Fruit fly (Drosophila melanogaster) whole organism, embryonic: ENCODE data around the gene Idgf3.
A peak's percentile ranks its signal among the peaks of the same experiment; 100 is the strongest.

Experiments used
- ATbp ChIP-seq: fragments of 200-800 bp; sonication (Bioruptor generic); optimal IDR thresholded peaks from 2 replicates; lab custom pipeline; 2017; ENCODE audit warnings: missing biosample characterization, mild to moderate bottlenecking, missing genetic modification characterization, missing genetic modification reagents
- Awh ChIP-seq: fragments of 200-800 bp; sonication (Bioruptor generic); IDR thresholded peaks from 2 replicates; pipeline ENCODE4, ENCODE4 v1.3.6; 2022; ENCODE audit warnings: missing biosample characterization, missing genetic modification characterization
- B-H1 ChIP-seq: fragments of 200-800 bp; sonication (Bioruptor generic); IDR thresholded peaks from 3 replicates; pipeline ENCODE4 v1.3.6; 2022; ENCODE audit warnings: missing biosample characterization, missing genetic modification characterization
- Bdp1 ChIP-seq: fragments of 200-800 bp; sonication (Bioruptor generic); optimal IDR thresholded peaks from 3 replicates; lab custom pipeline; 2016; ENCODE audit warnings: missing biosample characterization, missing genetic modification characterization
- CG10209 ChIP-seq: fragments of 200-800 bp; sonication (Bioruptor generic); optimal IDR thresholded peaks from 3 replicates; lab custom pipeline; 2017; ENCODE audit warnings: missing biosample characterization, mild to moderate bottlenecking, missing genetic modification characterization, missing genetic modification reagents
- CG1024 ChIP-seq: fragments of 200-800 bp; sonication (Bioruptor generic); IDR thresholded peaks from 2 replicates; pipeline ENCODE4 v1.3.6; 2022; ENCODE audit warnings: missing biosample characterization, missing genetic modification characterization
- CG11398 ChIP-seq: fragments of 200-800 bp; sonication (Bioruptor generic); optimal IDR thresholded peaks from 2 replicates; lab custom pipeline; 2016; ENCODE audit warnings: missing biosample characterization, missing genetic modification characterization
- CG11456 ChIP-seq: fragments of 200-800 bp; sonication (Bioruptor generic); IDR thresholded peaks from 3 replicates; pipeline ENCODE4 v1.3.6; 2022; ENCODE audit warnings: missing biosample characterization, missing genetic modification characterization
- CG11504 ChIP-seq: fragments of 200-800 bp; sonication (Bioruptor generic); optimal IDR thresholded peaks from 3 replicates; lab custom pipeline; 2019; ENCODE audit warnings: missing biosample characterization, mild to moderate bottlenecking, missing genetic modification characterization, moderate library complexity
- CG14667 ChIP-seq: fragments of 200-800 bp; sonication (Bioruptor generic); IDR thresholded peaks from 2 replicates; pipeline ENCODE4 v1.3.6; 2022; ENCODE audit warnings: missing biosample characterization, missing genetic modification characterization
- CG2129 ChIP-seq: fragments of 200-800 bp; sonication (Bioruptor generic); IDR thresholded peaks from 2 replicates; pipeline ENCODE4 v1.3.6; 2022; ENCODE audit warnings: missing biosample characterization, missing genetic modification characterization; ENCODE audit not compliant: partially characterized antibody
- CG2199 ChIP-seq: fragments of 200-800 bp; sonication (Bioruptor generic); IDR thresholded peaks from 3 replicates; pipeline ENCODE4 v1.3.6; 2022; ENCODE audit warnings: missing biosample characterization, missing genetic modification characterization
- CG33557 ChIP-seq: fragments of 200-800 bp; sonication (Bioruptor generic); optimal IDR thresholded peaks from 2 replicates; lab custom pipeline; 2019; ENCODE audit warnings: missing biosample characterization, mild to moderate bottlenecking, missing genetic modification characterization, moderate library complexity
- CG34224 ChIP-seq: fragments of 200-800 bp; sonication (Bioruptor generic); IDR thresholded peaks from 3 replicates; pipeline ENCODE4 v1.3.6; 2022; ENCODE audit warnings: missing biosample characterization, missing genetic modification characterization; ENCODE audit not compliant: partially characterized antibody
- CG34376 ChIP-seq: fragments of 200-800 bp; sonication (Bioruptor generic); optimal IDR thresholded peaks from 2 replicates; lab custom pipeline; 2018; ENCODE audit warnings: missing biosample characterization, mild to moderate bottlenecking, missing genetic modification characterization
- CG4707 ChIP-seq: fragments of 200-800 bp; sonication (Bioruptor generic); optimal IDR thresholded peaks from 2 replicates; lab custom pipeline; 2018; ENCODE audit warnings: missing biosample characterization, mild to moderate bottlenecking, missing genetic modification characterization, moderate library complexity
- CG5245 ChIP-seq: fragments of 200-800 bp; sonication (Bioruptor generic); optimal IDR thresholded peaks from 3 replicates; lab custom pipeline; 2016; ENCODE audit warnings: missing biosample characterization, missing genetic modification characterization
- CG7987 ChIP-seq: fragments of 200-800 bp; sonication (Bioruptor generic); optimal IDR thresholded peaks from 2 replicates; lab custom pipeline; 2018; ENCODE audit warnings: missing biosample characterization, mild to moderate bottlenecking, missing genetic modification characterization, moderate library complexity
- CG9817 ChIP-seq: fragments of 200-800 bp; sonication (Bioruptor generic); optimal IDR thresholded peaks from 2 replicates; lab custom pipeline; 2018; ENCODE audit warnings: missing biosample characterization, mild to moderate bottlenecking, missing genetic modification characterization, moderate library complexity
- D ChIP-seq, 2 experiments: fragments of 200-800 bp in 1 of 2; fragments of >200 bp in 1 of 2; sonication (Bioruptor generic) in 1 of 2; optimal IDR thresholded peaks; 2 replicates in 1 of 2; 3 replicates in 1 of 2; lab custom pipeline; 2017; ENCODE audit warnings: mild to moderate bottlenecking in 1 of 2, missing biosample characterization in 1 of 2, missing genetic modification characterization in 1 of 2, missing genetic modification reagents in 1 of 2
- Dip2 ChIP-seq: fragments of 200-800 bp; sonication (Bioruptor generic); IDR thresholded peaks from 2 replicates; pipeline ENCODE4 v1.3.6; 2022; ENCODE audit warnings: missing biosample characterization, missing genetic modification characterization
- Ets97D ChIP-seq: fragments of 200-800 bp; sonication (Bioruptor generic); optimal IDR thresholded peaks from 3 replicates; lab custom pipeline; 2016; ENCODE audit warnings: missing biosample characterization, missing genetic modification characterization
- Hmx ChIP-seq: fragments of 200-800 bp; sonication (Bioruptor generic); optimal IDR thresholded peaks from 2 replicates; lab custom pipeline; 2016; ENCODE audit warnings: missing biosample characterization, missing genetic modification characterization
- Jarid2 ChIP-seq: fragments of 200-800 bp; sonication (Bioruptor generic); optimal IDR thresholded peaks from 3 replicates; lab custom pipeline; 2017; ENCODE audit warnings: mild to moderate bottlenecking, missing biosample characterization, missing genetic modification reagents, missing genetic modification characterization
- Pdp1 ChIP-seq, 2 experiments: fragments of 200-800 bp; sonication (Bioruptor generic); optimal IDR thresholded peaks; 3 replicates each; lab custom pipeline; 2016; ENCODE audit warnings: missing biosample characterization in 2 of 2, missing genetic modification characterization in 2 of 2, mild to moderate bottlenecking in 1 of 2, moderate library complexity in 1 of 2
- Sin3A ChIP-seq: fragments of >200 bp; optimal IDR thresholded peaks from 2 replicates; lab custom pipeline; 2018
- ash1 ChIP-seq: fragments of 200-800 bp; sonication (Bioruptor generic); optimal IDR thresholded peaks from 2 replicates; lab custom pipeline; 2018; ENCODE audit warnings: missing biosample characterization, mild to moderate bottlenecking, missing genetic modification characterization
- btn ChIP-seq: fragments of 200-800 bp; sonication (Bioruptor generic); optimal IDR thresholded peaks from 2 replicates; lab custom pipeline; 2016; ENCODE audit warnings: missing biosample characterization, missing genetic modification characterization
- chif ChIP-seq, 2 experiments: fragments of 200-800 bp; sonication (Bioruptor generic); optimal IDR thresholded peaks; 3 replicates each; lab custom pipeline; 2016; ENCODE audit warnings: missing biosample characterization in 2 of 2, missing genetic modification characterization in 2 of 2
- ci ChIP-seq: fragments of 200-800 bp; sonication (Bioruptor generic); IDR thresholded peaks from 3 replicates; pipeline ENCODE4 v1.3.6; 2022; ENCODE audit warnings: missing biosample characterization, missing genetic modification characterization
- croc ChIP-seq: fragments of 200-800 bp; sonication (Bioruptor generic); conservative IDR thresholded peaks from 3 replicates; pipeline ENCODE4 v1.3.6; 2022; ENCODE audit warnings: missing biosample characterization, missing genetic modification characterization
- dan ChIP-seq: fragments of 200-800 bp; sonication (Bioruptor generic); IDR thresholded peaks from 2 replicates; pipeline ENCODE4 v1.3.6; 2022; ENCODE audit warnings: missing biosample characterization, missing genetic modification characterization
- ems ChIP-seq: fragments of 200-800 bp; sonication (Bioruptor generic); optimal IDR thresholded peaks from 3 replicates; lab custom pipeline; 2016; ENCODE audit warnings: missing biosample characterization, missing genetic modification characterization
- eve ChIP-seq, 2 experiments: fragments of >200 bp; optimal IDR thresholded peaks; 2 replicates each; lab custom pipeline; 2017; ENCODE audit warnings: missing biosample characterization in 2 of 2, missing genetic modification characterization in 2 of 2
- ewg ChIP-seq: fragments of 200-800 bp; sonication (Bioruptor generic); optimal IDR thresholded peaks from 3 replicates; lab custom pipeline; 2017; ENCODE audit warnings: mild to moderate bottlenecking, missing biosample characterization, missing genetic modification reagents, missing genetic modification characterization
- fu2 ChIP-seq: fragments of 200-800 bp; sonication (Bioruptor generic); optimal IDR thresholded peaks from 2 replicates; lab custom pipeline; 2016; ENCODE audit warnings: missing biosample characterization, missing genetic modification characterization
- gce ChIP-seq: fragments of 200-800 bp; sonication (Bioruptor generic); IDR thresholded peaks from 3 replicates; pipeline ENCODE4 v1.3.6; 2022; ENCODE audit warnings: missing biosample characterization, missing genetic modification characterization
- gcm2 ChIP-seq: fragments of 200-800 bp; sonication (Bioruptor generic); optimal IDR thresholded peaks from 2 replicates; lab custom pipeline; 2016; ENCODE audit warnings: missing biosample characterization, missing genetic modification characterization
- lilli ChIP-seq: fragments of 200-800 bp; sonication (Bioruptor generic); optimal IDR thresholded peaks from 3 replicates; lab custom pipeline; 2016; ENCODE audit warnings: missing biosample characterization, missing genetic modification characterization
- nom ChIP-seq: fragments of 200-800 bp; sonication (Bioruptor generic); optimal IDR thresholded peaks from 2 replicates; lab custom pipeline; 2017; ENCODE audit warnings: missing biosample characterization, missing genetic modification characterization, mild to moderate bottlenecking, moderate library complexity, missing genetic modification reagents
- pita ChIP-seq: fragments of 200-800 bp; sonication (Bioruptor generic); optimal IDR thresholded peaks from 2 replicates; lab custom pipeline; 2017; ENCODE audit warnings: missing biosample characterization, mild to moderate bottlenecking, missing genetic modification characterization
- pnt ChIP-seq: fragments of 200-800 bp; sonication (Bioruptor generic); optimal IDR thresholded peaks from 3 replicates; lab custom pipeline; 2016; ENCODE audit warnings: missing biosample characterization, missing genetic modification characterization
- rib ChIP-seq: fragments of 200-800 bp; sonication (Bioruptor generic); IDR thresholded peaks from 2 replicates; pipeline ENCODE4 v1.3.6; 2022; ENCODE audit warnings: missing biosample characterization, missing genetic modification characterization
- ssp ChIP-seq: fragments of 200-800 bp; sonication (Bioruptor generic); IDR thresholded peaks from 2 replicates; pipeline ENCODE4 v1.3.6; 2022; ENCODE audit warnings: missing biosample characterization, missing genetic modification characterization
- stc ChIP-seq: fragments of 200-800 bp; sonication (Bioruptor generic); IDR thresholded peaks from 2 replicates; pipeline ENCODE4 v1.3.6; 2022; ENCODE audit warnings: missing biosample characterization, missing genetic modification characterization
- toy ChIP-seq: fragments of 200-800 bp; sonication (Bioruptor generic); IDR thresholded peaks from 2 replicates; pipeline ENCODE4 v1.3.6; 2022; ENCODE audit warnings: missing biosample characterization, missing genetic modification characterization
- usp ChIP-seq: fragments of >200 bp; optimal IDR thresholded peaks from 2 replicates; lab custom pipeline; 2017; ENCODE audit warnings: missing biosample characterization, missing genetic modification characterization
- vvl ChIP-seq: fragments of 200-800 bp; sonication (Bioruptor generic); IDR thresholded peaks from 2 replicates; pipeline ENCODE4 v1.3.6; 2022; ENCODE audit warnings: missing biosample characterization, missing genetic modification characterization

Gene Idgf3

DNA sequence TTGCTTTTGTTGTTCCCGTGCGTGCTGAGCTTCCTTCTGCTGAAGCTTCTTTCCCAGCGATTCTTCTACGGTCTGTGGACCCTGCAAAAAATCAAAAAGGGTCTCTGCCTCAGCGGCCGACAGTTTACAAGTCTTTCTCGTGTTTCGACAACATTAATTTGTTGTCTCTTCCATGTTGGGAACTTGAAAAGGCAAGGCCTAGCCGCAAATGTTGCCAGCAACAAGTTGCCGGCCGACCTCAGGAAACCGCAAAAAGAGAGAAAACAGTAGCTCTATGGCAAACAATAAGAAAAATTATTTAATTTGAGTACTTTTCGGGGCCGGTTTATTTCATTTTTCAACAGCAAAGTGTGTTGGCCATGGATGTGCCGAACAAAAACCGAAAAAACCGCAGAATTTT lies 36.9 kb upstream of the Idgf3 start:
- TF ChIP-seq CG11504 (peak; percentile 94), Bdp1 (GFP tag; lab: Kevin White, UChicago) (no peak), Jarid2 (GFP tag; lab: Kevin White, UChicago) (no peak), pnt (GFP tag; lab: Kevin White, UChicago) (no peak), CG2199 (GFP tag; lab: Robert Waterston, UW) (peak; percentile 56; the same call in 2 of the 3 replicates), B-H1 (GFP tag; lab: Robert Waterston, UW) (no peak)

DNA sequence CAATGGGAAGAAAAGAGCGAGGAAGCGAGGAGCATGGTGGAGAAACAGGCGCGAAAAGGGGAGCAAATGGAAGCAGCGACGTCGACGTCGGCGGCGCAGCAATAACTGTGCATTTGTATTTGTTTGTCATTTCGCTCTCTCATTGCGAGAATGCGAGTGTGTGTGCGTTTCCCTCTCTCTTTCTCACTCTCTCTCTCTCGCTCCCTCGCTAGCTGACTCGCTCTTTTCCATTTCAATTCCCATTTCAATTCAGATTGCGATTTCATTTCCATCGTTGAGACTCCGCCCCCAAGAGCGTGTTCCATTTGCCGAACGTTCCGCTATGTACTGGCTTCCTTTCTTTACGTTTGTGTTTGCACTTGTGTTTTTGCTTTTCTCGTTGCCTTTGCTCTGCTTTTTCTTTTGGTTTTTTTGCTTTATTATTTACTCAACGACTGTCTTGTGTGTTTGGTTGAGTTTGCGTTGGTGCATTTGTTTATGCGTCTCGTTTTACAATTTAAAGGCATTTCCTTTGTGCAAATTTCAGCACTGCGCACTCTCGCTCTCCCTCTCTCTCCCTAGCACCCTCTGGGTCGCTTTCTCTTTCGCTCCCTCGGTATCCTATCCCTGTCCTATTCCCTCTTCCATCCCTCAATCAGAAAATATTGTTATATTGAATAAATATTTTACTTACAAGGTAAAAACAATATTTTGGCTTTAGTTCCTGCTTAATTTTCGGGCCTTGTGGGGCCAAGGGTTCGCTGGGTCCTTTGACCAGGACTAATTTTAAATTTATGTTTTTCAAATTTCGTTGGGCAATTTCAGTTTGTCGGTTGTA lies 27.8 kb upstream of the Idgf3 start:
- TF ChIP-seq CG11456 (GFP tag; lab: Robert Waterston, UW) (no peak), vvl (GFP tag; lab: Robert Waterston, UW) (no peak), Dip2 (no peak), CG4707 (GFP tag; lab: Kevin White, UChicago) (no peak), pita (GFP tag; lab: Kevin White, UChicago) (no peak), CG7987 (no peak), ash1 (no peak), dan (GFP tag; lab: Robert Waterston, UW) (no peak), CG5245 (GFP tag; lab: Kevin White, UChicago) (no peak), CG11398 (no peak), CG1024 (GFP tag; lab: Robert Waterston, UW) (no peak), toy (GFP tag; lab: Robert Waterston, UW) (no peak), CG2199 (GFP tag; lab: Robert Waterston, UW) (peak; percentile 83; the same call in 1 of the 3 replicates), usp (no peak), ems (GFP tag; lab: Kevin White, UChicago) (no peak), CG34376 (GFP tag; lab: Kevin White, UChicago) (no peak), croc (no peak), CG10209 (GFP tag; lab: Kevin White, UChicago) (no peak), gce (GFP tag; lab: Robert Waterston, UW) (no peak), CG33557 (GFP tag; lab: Kevin White, UChicago) (no peak), Bdp1 (GFP tag; lab: Kevin White, UChicago) (no peak), ATbp (peak; percentile 78), Sin3A (no peak), stc (GFP tag; lab: Robert Waterston, UW) (no peak), ssp (GFP tag; lab: Robert Waterston, UW) (no peak), lilli (GFP tag; lab: Kevin White, UChicago) (no peak), Awh (GFP tag; lab: Robert Waterston, UW) (no peak), nom (GFP tag; lab: Kevin White, UChicago) (no peak), Hmx (GFP tag; lab: Kevin White, UChicago) (no peak), ci (no peak), ewg (GFP tag; lab: Kevin White, UChicago) (peak; percentile 23), CG9817 (no peak), CG2129 (no peak), rib (GFP tag; lab: Robert Waterston, UW) (no peak), D (optimal IDR thresholded peaks at IDR 0.05; lab: Kevin White, UChicago) (peak; percentile 88), D (GFP tag; optimal IDR thresholded peaks at IDR 0.05; lab: Kevin White, UChicago) (no peak), CG34224 (no peak), Pdp1 (GFP tag; optimal IDR thresholded peaks at IDR 0.05; lab: Kevin White, UChicago) (no peak), Ets97D (GFP tag; lab: Kevin White, UChicago) (no peak), gcm2 (GFP tag; lab: Kevin White, UChicago) (no peak), CG14667 (no peak), fu2 (GFP tag; lab: Kevin White, UChicago) (no peak), eve (GFP tag; optimal IDR thresholded peaks at IDR 0.05; lab: Kevin White, UChicago) (no peak), chif (GFP tag; optimal IDR thresholded peaks at IDR 0.05; lab: Kevin White, UChicago) (no peak), btn (no peak)
